Fruit fly (Drosophila melanogaster) whole organism: Measurements from ENCODE around the gene Spn.

ENCODE experiments used
- Dll ChIP-seq: fragments of >200 bp; optimal IDR thresholded peaks from 2 replicates; lab custom pipeline; 2017
- pan ChIP-seq: fragments of >200 bp; optimal IDR thresholded peaks from 2 replicates; lab custom pipeline; 2017

DNA sequence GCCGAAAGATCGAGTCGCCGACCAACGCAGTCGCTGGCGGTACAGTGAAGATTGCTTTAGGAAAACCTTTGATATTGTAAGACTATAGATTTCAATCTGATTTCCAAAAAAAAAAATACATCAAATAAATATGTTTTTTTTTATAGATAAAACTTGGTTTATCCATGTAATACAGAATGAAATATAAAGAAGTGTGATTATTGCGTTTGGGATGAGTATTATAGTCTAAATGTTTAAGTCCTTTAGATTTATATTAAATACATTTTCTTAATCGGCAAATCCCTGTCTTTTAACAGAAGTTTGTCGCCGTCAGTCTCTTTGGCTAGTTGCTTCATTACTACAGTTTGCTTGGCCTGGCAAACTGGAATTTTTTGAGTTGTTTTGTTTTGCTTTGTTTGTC lies 27.8 kb upstream of the Spn start:
- TF ChIP-seq Dll (lab: Kevin White, UChicago), result no peak
- TF ChIP-seq pan (lab: Kevin White, UChicago), result no peak
